Worm (Caenorhabditis elegans) whole organism, L3 larva: ENCODE results near the gene sri-21.

ENCODE experiments used
- R02D3.7 ChIP-seq: fragments of 150-350 bp; optimal IDR thresholded peaks from 2 replicates; lab custom pipeline; 2014; ENCODE audit warnings: missing biosample characterization, missing genetic modification characterization
- ZK546.5 ChIP-seq: sonication (generic microtip); optimal IDR thresholded peaks from 2 replicates; lab custom pipeline; 2017; ENCODE audit warnings: missing biosample characterization, missing genetic modification characterization
- aly-2 ChIP-seq: fragments of 150-350 bp; optimal IDR thresholded peaks from 2 replicates; lab custom pipeline; 2014; ENCODE audit warnings: missing biosample characterization, missing genetic modification characterization
- ceh-16 ChIP-seq: sonication (generic microtip); optimal IDR thresholded peaks from 2 replicates; lab custom pipeline; 2017; ENCODE audit warnings: missing biosample characterization, missing genetic modification characterization
- ceh-82 ChIP-seq: fragments of 150-350 bp; optimal IDR thresholded peaks from 2 replicates; lab custom pipeline; 2014; ENCODE audit warnings: missing biosample characterization, missing genetic modification characterization
- daf-12 ChIP-seq: fragments of 150-350 bp; optimal IDR thresholded peaks from 2 replicates; lab custom pipeline; 2014; ENCODE audit warnings: missing biosample characterization, missing genetic modification reagents, missing genetic modification characterization
- egl-27 ChIP-seq: sonication (generic microtip); optimal IDR thresholded peaks from 4 replicates; lab custom pipeline; 2017; ENCODE audit warnings: missing biosample characterization, missing genetic modification reagents, missing genetic modification characterization
- egl-5 ChIP-seq: fragments of 150-350 bp; optimal IDR thresholded peaks from 2 replicates; lab custom pipeline; 2017; ENCODE audit warnings: missing biosample characterization, missing genetic modification reagents, missing genetic modification characterization, inconsistent platforms
- elt-1 ChIP-seq: fragments of 150-350 bp; optimal IDR thresholded peaks from 2 replicates; lab custom pipeline; 2014; ENCODE audit warnings: missing biosample characterization, missing genetic modification characterization
- elt-2 ChIP-seq: sonication (generic microtip); optimal IDR thresholded peaks from 2 replicates; lab custom pipeline; 2016; ENCODE audit warnings: missing genetic modification reagents, mild to moderate bottlenecking, missing genetic modification characterization, missing compliant biosample characterization
- elt-3 ChIP-seq, 3 experiments: fragments of 150-350 bp in 1 of 3; sonication (generic microtip) in 2 of 3; optimal IDR thresholded peaks; 2 replicates in 2 of 3; 4 replicates in 1 of 3; lab custom pipeline; 2014 to 2017; ENCODE audit warnings: missing biosample characterization in 3 of 3, missing genetic modification characterization in 3 of 3
- fos-1 ChIP-seq: fragments of 150-350 bp; optimal IDR thresholded peaks from 2 replicates; lab custom pipeline; 2014; ENCODE audit warnings: missing biosample characterization, missing genetic modification characterization
- lin-15B ChIP-seq: fragments of 150-350 bp; optimal IDR thresholded peaks from 2 replicates; lab custom pipeline; 2014; ENCODE audit warnings: missing biosample characterization, missing genetic modification characterization
- lin-39 ChIP-seq: fragments of 150-350 bp; optimal IDR thresholded peaks from 2 replicates; lab custom pipeline; 2018; ENCODE audit warnings: missing biosample characterization, missing genetic modification reagents, missing genetic modification characterization
- lsy-12 ChIP-seq: sonication (generic microtip); optimal IDR thresholded peaks from 2 replicates; lab custom pipeline; 2016; ENCODE audit warnings: mild to moderate bottlenecking, missing genetic modification characterization, missing compliant biosample characterization
- mdl-1 ChIP-seq: fragments of 150-350 bp; optimal IDR thresholded peaks from 2 replicates; lab custom pipeline; 2014; ENCODE audit warnings: missing biosample characterization, missing genetic modification characterization
- mml-1 ChIP-seq: fragments of 150-350 bp; sonication (generic microtip); optimal IDR thresholded peaks from 3 replicates; lab custom pipeline; 2014; ENCODE audit warnings: missing biosample characterization, missing genetic modification characterization
- nhr-11 ChIP-seq: fragments of 150-350 bp; optimal IDR thresholded peaks from 2 replicates; lab custom pipeline; 2014; ENCODE audit warnings: missing biosample characterization, missing genetic modification characterization
- nhr-23 ChIP-seq: fragments of 150-350 bp; optimal IDR thresholded peaks from 2 replicates; lab custom pipeline; 2014; ENCODE audit warnings: missing biosample characterization, missing genetic modification reagents, missing genetic modification characterization
- nhr-237 ChIP-seq: fragments of 150-350 bp; optimal IDR thresholded peaks from 2 replicates; lab custom pipeline; 2014; ENCODE audit warnings: missing biosample characterization, missing genetic modification characterization
- nhr-28 ChIP-seq: fragments of 150-350 bp; optimal IDR thresholded peaks from 2 replicates; lab custom pipeline; 2014; ENCODE audit warnings: missing biosample characterization, missing genetic modification characterization
- nhr-43 ChIP-seq: sonication (generic microtip); optimal IDR thresholded peaks from 2 replicates; lab custom pipeline; 2016; ENCODE audit warnings: mild to moderate bottlenecking, missing genetic modification characterization, missing compliant biosample characterization; ENCODE audit not compliant: poor library complexity, severe bottlenecking
- nhr-67 ChIP-seq: fragments of 150-350 bp; optimal IDR thresholded peaks from 2 replicates; lab custom pipeline; 2014; ENCODE audit warnings: missing biosample characterization, missing genetic modification characterization
- nhr-76 ChIP-seq: fragments of 150-350 bp; sonication (generic microtip); optimal IDR thresholded peaks from 5 replicates; lab custom pipeline; 2014; ENCODE audit warnings: missing biosample characterization, missing genetic modification characterization
- pha-4 ChIP-seq: fragments of 150-350 bp; optimal IDR thresholded peaks from 2 replicates; lab custom pipeline; 2014; ENCODE audit warnings: missing biosample characterization, missing genetic modification reagents, missing genetic modification characterization
- pqm-1 ChIP-seq: fragments of 150-350 bp; optimal IDR thresholded peaks from 2 replicates; lab custom pipeline; 2017; ENCODE audit warnings: missing biosample characterization, missing genetic modification characterization, inconsistent platforms
- skn-1 ChIP-seq: fragments of 150-350 bp; optimal IDR thresholded peaks from 2 replicates; lab custom pipeline; 2014; ENCODE audit warnings: missing biosample characterization, missing genetic modification characterization
- snpc-4 ChIP-seq: fragments of 150-350 bp; optimal IDR thresholded peaks from 2 replicates; lab custom pipeline; 2014; ENCODE audit warnings: missing biosample characterization, missing genetic modification characterization
- unc-39 ChIP-seq: sonication (generic microtip); optimal IDR thresholded peaks from 4 replicates; lab custom pipeline; 2017; ENCODE audit warnings: missing biosample characterization, missing genetic modification characterization
- unc-62 ChIP-seq: fragments of 150-350 bp; sonication (generic microtip); optimal IDR thresholded peaks from 4 replicates; lab custom pipeline; 2014; ENCODE audit warnings: missing biosample characterization, missing genetic modification reagents, missing genetic modification characterization
- zag-1 ChIP-seq: fragments of 150-350 bp; optimal IDR thresholded peaks from 2 replicates; lab custom pipeline; 2014; ENCODE audit warnings: missing biosample characterization, missing genetic modification characterization
- ztf-11 ChIP-seq: fragments of 150-350 bp; optimal IDR thresholded peaks from 2 replicates; lab custom pipeline; 2014; ENCODE audit warnings: missing biosample characterization, missing genetic modification characterization
- ztf-4 ChIP-seq: fragments of 150-350 bp; optimal IDR thresholded peaks from 2 replicates; lab custom pipeline; 2014; ENCODE audit warnings: missing biosample characterization, missing genetic modification characterization

sri-21 gene

DNA sequence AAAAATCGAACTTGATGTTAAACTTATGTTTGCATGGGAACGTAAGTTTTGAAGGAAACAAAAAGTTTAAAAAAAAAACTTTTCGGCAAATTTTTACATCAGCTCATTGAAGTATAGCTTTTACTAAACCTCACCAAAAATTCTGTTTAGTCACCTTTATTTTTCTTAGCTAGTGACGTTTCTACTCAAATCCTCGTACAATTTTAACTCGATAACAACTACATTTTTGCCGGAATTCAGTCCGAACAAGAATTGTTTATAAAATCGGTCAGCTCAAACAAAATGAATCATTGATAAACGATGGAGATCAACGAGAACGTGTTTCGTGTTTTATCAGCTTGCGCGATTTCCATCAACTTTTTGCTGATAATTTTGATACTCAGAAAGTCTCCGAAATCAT, 22.8 kb upstream of the sri-21 start, which contains the start of gene str-260:
Gene str-260, plus strand, starts transcription at position 301 of the 400 bp plus-strand sequence.
- TF ChIP-seq elt-1 (no peak), fos-1 (tag; lab: Kevin White, UChicago) (no peak), R02D3.7 (tag; lab: Kevin White, UChicago) (no peak), egl-5 (tag; lab: Kevin White, UChicago) (no peak), zag-1 (no peak), lsy-12 (tag; lab: Kevin White, UChicago) (no peak), ztf-11 (no peak), lin-15B (tag; lab: Kevin White, UChicago) (no peak)
- TF ChIP-seq, all 47 proteins: peak for 0

DNA sequence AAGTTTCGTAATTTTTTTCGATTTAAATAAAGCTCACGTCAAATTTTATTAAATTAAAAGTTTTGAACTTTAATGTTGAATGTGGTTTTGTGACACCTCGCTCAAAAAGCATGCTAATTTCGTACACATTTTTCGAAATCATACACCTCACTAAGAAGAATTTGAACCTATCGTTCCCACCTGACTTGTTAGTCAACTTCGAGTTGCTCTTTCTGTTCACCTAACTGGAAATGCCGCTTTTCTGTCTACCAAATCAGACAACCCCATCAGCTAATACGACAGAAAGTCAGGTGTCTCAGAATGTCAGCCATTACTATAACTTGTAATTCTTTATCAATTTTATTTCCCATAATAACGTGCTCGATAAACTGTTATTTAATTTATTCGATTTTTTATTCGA, 19.2 kb upstream of the sri-21 start, which contains the start of gene srbc-66:
Gene srbc-66, plus strand, starts transcription at position 301 of the 400 bp plus-strand sequence.
- TF ChIP-seq lin-15B (tag; lab: Kevin White, UChicago) (no peak), unc-39 (tag; lab: Kevin White, UChicago) (no peak), snpc-4 (tag; lab: Kevin White, UChicago) (no peak), nhr-28 (tag; lab: Kevin White, UChicago) (no peak), daf-12 (tag; lab: Kevin White, UChicago) (no peak), mml-1 (tag; lab: Kevin White, UChicago) (no peak), unc-62 (GFP tag; lab: Kevin White, UChicago) (no peak)
- TF ChIP-seq, all 47 proteins: peak for 0

DNA sequence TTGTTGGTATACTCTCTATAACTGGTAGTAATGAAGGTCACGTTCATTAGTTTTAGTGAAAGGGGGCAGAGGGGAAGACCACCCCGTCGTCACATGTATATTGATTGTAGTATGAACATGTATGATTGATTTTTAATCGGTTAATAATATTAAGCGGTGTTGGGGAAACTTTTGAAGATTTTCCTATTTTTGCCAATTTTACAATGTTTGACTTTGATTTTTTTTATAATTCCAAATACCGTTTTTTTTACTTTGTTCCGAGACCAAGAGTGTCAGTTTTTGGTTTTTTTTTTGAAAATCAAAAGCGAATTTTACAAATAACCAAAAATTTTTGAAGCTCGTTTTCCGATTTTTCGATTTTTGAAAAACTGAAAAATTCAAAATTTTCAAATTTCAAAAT, 14.4 kb upstream of the sri-21 start, which contains the start of gene nhr-221:
Gene nhr-221, minus strand, starts transcription at position 101 of the 400 bp plus-strand sequence.
- no peak for TF ChIP-seq mml-1 (tag; lab: Kevin White, UChicago)
- no peak for TF ChIP-seq pqm-1
- TF ChIP-seq unc-62 (GFP tag; lab: Kevin White, UChicago) = no peak

DNA sequence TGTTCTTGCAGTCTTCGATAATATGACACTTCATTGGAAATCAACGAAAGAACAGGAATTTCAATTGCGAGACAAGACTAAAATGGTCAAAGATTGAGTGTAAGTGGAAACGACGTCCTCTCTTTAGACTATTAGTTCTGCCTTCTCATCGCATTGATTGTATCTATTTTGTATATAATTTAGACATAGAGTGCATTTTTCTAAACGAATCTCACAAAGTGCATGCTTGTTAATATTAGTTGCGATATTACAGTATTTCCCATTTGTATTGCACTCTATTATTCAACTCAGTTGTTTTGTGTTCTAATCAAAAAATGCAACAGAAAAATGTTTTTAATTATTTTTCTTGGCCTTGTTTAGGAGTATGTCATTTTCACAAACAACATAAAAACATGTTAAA, 11.3 kb upstream of the sri-21 start, which contains the start of gene nhr-93:
Gene nhr-93, minus strand, starts transcription at position 101 of the 400 bp plus-strand sequence.
- TF ChIP-seq ztf-4 (tag; lab: Kevin White, UChicago) = no peak
- TF ChIP-seq nhr-11 = no peak

DNA sequence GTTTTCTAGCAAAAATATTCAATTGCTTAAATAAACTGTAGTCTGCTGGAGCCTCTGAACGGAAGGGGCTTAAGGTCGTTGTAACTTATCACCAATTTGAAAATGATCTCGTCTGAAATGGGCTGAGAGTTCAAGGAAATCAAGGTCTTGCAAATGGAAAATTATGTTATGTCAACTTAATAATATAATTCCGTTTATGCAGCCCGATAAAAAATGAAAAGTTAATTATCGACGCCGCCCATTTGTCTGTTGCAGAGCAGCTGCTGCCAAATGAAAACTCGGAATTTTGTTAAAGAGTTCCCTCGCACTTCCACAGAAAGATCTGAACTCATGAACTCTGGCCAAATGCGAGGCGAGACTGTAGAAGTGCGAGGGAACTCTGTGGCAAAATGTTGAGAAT, 8.5 kb upstream of the sri-21 start, which contains the start of gene srbc-67:
Gene srbc-67, minus strand, starts transcription at position 101 of the 400 bp plus-strand sequence.
- no peak for TF ChIP-seq elt-3 (tag; optimal IDR thresholded peaks at IDR 0.05; lab: Kevin White, UChicago)
- no peak for TF ChIP-seq nhr-67
- no peak for TF ChIP-seq ceh-16 (tag; lab: Kevin White, UChicago)
- TF ChIP-seq ceh-82 (tag; lab: Kevin White, UChicago) = no peak
- no peak for TF ChIP-seq aly-2 (tag; lab: Kevin White, UChicago)
- TF ChIP-seq ZK546.5 (tag; lab: Kevin White, UChicago) = no peak
- no peak for TF ChIP-seq unc-62 (GFP tag; lab: Kevin White, UChicago)
- TF ChIP-seq pha-4 (tag; lab: Kevin White, UChicago) = no peak
- TF ChIP-seq nhr-23 (tag; lab: Kevin White, UChicago) = no peak
- no peak for TF ChIP-seq fos-1 (tag; lab: Kevin White, UChicago)
- TF ChIP-seq lin-15B (tag; lab: Kevin White, UChicago) = no peak
- no peak for TF ChIP-seq ztf-4 (tag; lab: Kevin White, UChicago)
- TF ChIP-seq, all 47 proteins: peak for 0

DNA sequence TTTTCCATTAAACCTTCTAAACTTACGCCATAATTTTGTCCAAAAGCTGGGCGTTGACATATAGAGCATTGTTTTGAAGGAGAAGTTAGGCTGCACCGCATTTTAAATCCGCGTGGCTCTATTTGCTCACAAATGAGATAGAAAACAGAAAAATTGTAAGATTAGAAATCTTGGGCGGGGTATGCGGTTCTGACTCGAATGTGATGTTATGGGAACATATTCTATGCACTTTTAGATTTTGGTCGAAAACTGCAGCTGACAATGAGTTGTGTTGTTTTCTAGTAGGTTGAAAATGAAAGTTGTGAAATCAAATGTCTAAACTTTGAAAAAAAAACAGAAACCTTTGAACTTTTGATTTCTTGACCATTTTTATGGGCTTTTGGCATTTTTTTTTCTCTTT, 6.3 kb upstream of the sri-21 start, which contains the start of gene nhr-222:
Gene nhr-222, minus strand, starts transcription at position 101 of the 400 bp plus-strand sequence.
- TF ChIP-seq nhr-43 (no peak), nhr-237 (no peak), pha-4 (tag; lab: Kevin White, UChicago) (no peak), egl-27 (tag; lab: Kevin White, UChicago) (no peak), elt-2 (tag; lab: Kevin White, UChicago) (no peak), ztf-11 (no peak), skn-1 (tag; lab: Kevin White, UChicago) (no peak), egl-5 (tag; lab: Kevin White, UChicago) (no peak), mdl-1 (tag; lab: Kevin White, UChicago) (no peak), nhr-76 (tag; lab: Kevin White, UChicago) (no peak), R02D3.7 (tag; lab: Kevin White, UChicago) (no peak), lin-39 (tag; lab: Kevin White, UChicago) (no peak)
